Worm (Caenorhabditis elegans) whole organism, mixed stage, embryonic: ENCODE measurements around the gene rab-35.
A peak's percentile ranks its signal among the peaks of the same experiment; 100 is the strongest.

ENCODE experiments used
- M03D4.4 ChIP-seq: sonication (generic microtip); optimal IDR thresholded peaks from 2 replicates; lab custom pipeline; 2017; ENCODE audit warnings: mild to moderate bottlenecking, missing genetic modification characterization, missing compliant biosample characterization
- bed-3 ChIP-seq: fragments of 200-800 bp; sonication (Bioruptor generic); optimal IDR thresholded peaks from 3 replicates; lab custom pipeline; 2018; ENCODE audit warnings: mild to moderate bottlenecking, missing genetic modification characterization, moderate library complexity, missing compliant biosample characterization
- blmp-1 ChIP-seq: fragments of 150-350 bp; optimal IDR thresholded peaks from 2 replicates; lab custom pipeline; 2014; ENCODE audit warnings: missing biosample characterization, missing genetic modification characterization
- ceh-39 ChIP-seq: fragments of 150-350 bp; optimal IDR thresholded peaks from 2 replicates; lab custom pipeline; 2014; ENCODE audit warnings: missing biosample characterization, missing genetic modification characterization
- ceh-43 ChIP-seq: fragments of 200-800 bp; sonication (Bioruptor generic); optimal IDR thresholded peaks from 2 replicates; lab custom pipeline; 2018; ENCODE audit warnings: mild to moderate bottlenecking, missing genetic modification characterization, moderate library complexity, missing compliant biosample characterization
- ces-1 ChIP-seq: fragments of 150-350 bp; optimal IDR thresholded peaks from 2 replicates; lab custom pipeline; 2014; ENCODE audit warnings: missing biosample characterization, missing genetic modification reagents, missing genetic modification characterization
- cnd-1 ChIP-seq: fragments of 200-800 bp; sonication (Bioruptor generic); optimal IDR thresholded peaks from 2 replicates; lab custom pipeline; 2018; ENCODE audit warnings: mild to moderate bottlenecking, missing genetic modification characterization, missing compliant biosample characterization
- drap-1 ChIP-seq: fragments of 200-800 bp; sonication (Bioruptor generic); optimal IDR thresholded peaks from 3 replicates; lab custom pipeline; 2018; ENCODE audit warnings: mild to moderate bottlenecking, missing genetic modification characterization, missing compliant biosample characterization
- elt-1 ChIP-seq: sonication (generic microtip); optimal IDR thresholded peaks from 2 replicates; lab custom pipeline; 2017; ENCODE audit warnings: missing genetic modification characterization, mild to moderate bottlenecking, missing compliant biosample characterization, antibody characterized with exemption, moderate library complexity, borderline replicate concordance; ENCODE audit not compliant: insufficient read depth
- elt-3 ChIP-seq: fragments of 150-350 bp; optimal IDR thresholded peaks from 2 replicates; lab custom pipeline; 2014; ENCODE audit warnings: missing biosample characterization, missing genetic modification characterization
- flh-1 ChIP-seq: fragments of 200-800 bp; sonication (Bioruptor generic); optimal IDR thresholded peaks from 2 replicates; lab custom pipeline; 2018; ENCODE audit warnings: mild to moderate bottlenecking, missing genetic modification characterization, moderate library complexity, missing compliant biosample characterization
- ham-2 ChIP-seq: fragments of 200-800 bp; sonication (Bioruptor generic); optimal IDR thresholded peaks from 2 replicates; lab custom pipeline; 2018; ENCODE audit warnings: mild to moderate bottlenecking, missing genetic modification characterization, missing compliant biosample characterization
- hlh-1 ChIP-seq: fragments of 150-350 bp; optimal IDR thresholded peaks from 2 replicates; lab custom pipeline; 2014; ENCODE audit warnings: missing biosample characterization, missing genetic modification reagents, missing genetic modification characterization
- lsy-2 ChIP-seq: fragments of 150-350 bp; optimal IDR thresholded peaks from 2 replicates; lab custom pipeline; 2014; ENCODE audit warnings: missing biosample characterization, missing genetic modification characterization
- mab-5 ChIP-seq: fragments of 150-350 bp; optimal IDR thresholded peaks from 2 replicates; lab custom pipeline; 2014; ENCODE audit warnings: missing biosample characterization, missing genetic modification characterization
- mls-2 ChIP-seq: sonication (generic microtip); optimal IDR thresholded peaks from 2 replicates; lab custom pipeline; 2016; ENCODE audit warnings: mild to moderate bottlenecking, missing genetic modification characterization, moderate library complexity, missing compliant biosample characterization
- nhr-12 ChIP-seq: fragments of 150-350 bp; optimal IDR thresholded peaks from 2 replicates; lab custom pipeline; 2014; ENCODE audit warnings: missing biosample characterization, missing genetic modification characterization
- nhr-2 ChIP-seq: fragments of 150-350 bp; optimal IDR thresholded peaks from 2 replicates; lab custom pipeline; 2014; ENCODE audit warnings: missing biosample characterization, missing genetic modification characterization
- nhr-237 ChIP-seq: fragments of 150-350 bp; optimal IDR thresholded peaks from 2 replicates; lab custom pipeline; 2014; ENCODE audit warnings: missing biosample characterization, missing genetic modification characterization
- nhr-28 ChIP-seq: fragments of 150-350 bp; optimal IDR thresholded peaks from 2 replicates; lab custom pipeline; 2014; ENCODE audit warnings: missing biosample characterization, missing genetic modification characterization
- nhr-76 ChIP-seq: sonication (generic microtip); optimal IDR thresholded peaks from 2 replicates; lab custom pipeline; 2017; ENCODE audit warnings: missing biosample characterization, missing genetic modification characterization
- pha-4 ChIP-seq: fragments of 150-350 bp; optimal IDR thresholded peaks from 2 replicates; lab custom pipeline; 2018; ENCODE audit warnings: missing biosample characterization, missing genetic modification reagents, missing genetic modification characterization
- sem-2 ChIP-seq: fragments of 200-800 bp; sonication (Bioruptor generic); optimal IDR thresholded peaks from 2 replicates; lab custom pipeline; 2018; ENCODE audit warnings: mild to moderate bottlenecking, missing genetic modification characterization, missing compliant biosample characterization
- snpc-4 ChIP-seq: fragments of 150-350 bp; optimal IDR thresholded peaks from 2 replicates; lab custom pipeline; 2014; ENCODE audit warnings: missing biosample characterization, missing genetic modification characterization
- sptf-1 ChIP-seq: sonication (generic microtip); optimal IDR thresholded peaks from 2 replicates; lab custom pipeline; 2017; ENCODE audit warnings: mild to moderate bottlenecking, missing genetic modification characterization, moderate library complexity, missing compliant biosample characterization
- tbx-8 ChIP-seq: fragments of 200-800 bp; sonication (Bioruptor generic); optimal IDR thresholded peaks from 2 replicates; lab custom pipeline; 2018; ENCODE audit warnings: mild to moderate bottlenecking, missing genetic modification characterization, moderate library complexity, missing compliant biosample characterization
- unc-120 ChIP-seq: sonication (generic microtip); optimal IDR thresholded peaks from 2 replicates; lab custom pipeline; 2017; ENCODE audit warnings: missing genetic modification characterization, missing compliant biosample characterization; ENCODE audit not compliant: poor library complexity, severe bottlenecking
- zip-8 ChIP-seq: fragments of 150-350 bp; optimal IDR thresholded peaks from 2 replicates; lab custom pipeline; 2014; ENCODE audit warnings: missing biosample characterization, missing genetic modification characterization
- ztf-11 ChIP-seq: fragments of 150-350 bp; optimal IDR thresholded peaks from 2 replicates; lab custom pipeline; 2014; ENCODE audit warnings: missing biosample characterization, missing genetic modification characterization

Gene rab-35

DNA sequence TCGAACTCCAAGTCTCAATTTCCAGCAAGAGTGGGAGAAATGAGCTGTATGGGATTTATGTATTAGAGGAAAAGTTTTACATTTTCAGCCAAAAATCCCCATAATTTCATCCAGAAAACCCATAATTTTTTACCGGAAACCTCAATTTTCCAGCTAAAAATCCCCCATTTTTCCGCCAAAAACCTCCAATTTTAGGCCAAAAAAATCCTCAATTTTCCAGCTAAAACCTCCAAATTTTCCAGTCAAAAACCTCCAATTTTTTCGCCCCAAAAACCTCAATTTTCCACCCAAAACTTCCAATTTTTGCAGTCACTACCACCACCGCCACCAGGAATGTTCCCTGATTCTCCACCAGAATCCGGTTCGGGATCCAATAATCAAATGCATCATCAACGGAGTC is 30.1 kb upstream of the rab-35 start:
- no peak for TF ChIP-seq unc-120 (tag; lab: Kevin White, UChicago)
- no peak for TF ChIP-seq ztf-11 (tag; lab: Kevin White, UChicago)
- no peak for TF ChIP-seq ceh-43 (GFP tag; lab: Kevin White, UChicago)
- no peak for TF ChIP-seq flh-1 (GFP tag; lab: Kevin White, UChicago)
- TF ChIP-seq M03D4.4 (tag; lab: Kevin White, UChicago): no peak
- no peak for TF ChIP-seq ham-2 (GFP tag; lab: Kevin White, UChicago)
- TF ChIP-seq pha-4 (tag; lab: Kevin White, UChicago): no peak
- TF ChIP-seq elt-1 (tag; lab: Kevin White, UChicago): no peak
- no peak for TF ChIP-seq nhr-76
- TF ChIP-seq mab-5 (tag; lab: Kevin White, UChicago): no peak
- TF ChIP-seq drap-1 (GFP tag; lab: Kevin White, UChicago): no peak
- TF ChIP-seq sem-2 (GFP tag; lab: Kevin White, UChicago): no peak
- TF ChIP-seq nhr-2 (tag; lab: Kevin White, UChicago): no peak
- TF ChIP-seq mls-2 (tag; lab: Kevin White, UChicago): no peak
- TF ChIP-seq, all 35 proteins: peak for 0

DNA sequence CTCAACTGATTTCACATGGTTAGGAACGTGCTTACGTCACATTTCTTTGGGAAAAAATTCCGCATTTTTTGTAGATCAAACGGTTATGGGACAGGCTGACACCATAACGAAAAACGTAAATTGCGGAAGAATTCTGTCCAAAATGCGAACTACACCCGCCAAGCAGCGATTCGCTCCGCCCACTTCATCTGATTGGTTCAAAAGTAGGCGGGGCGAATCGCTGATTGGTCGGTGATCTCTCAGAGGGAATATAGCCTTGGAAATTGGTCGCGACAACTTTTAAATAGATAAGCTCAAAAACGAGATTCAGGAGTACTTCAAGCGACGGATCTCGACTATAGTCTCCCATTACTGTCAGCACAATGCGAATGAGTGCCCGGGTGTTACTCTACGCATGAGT is 26.3 kb upstream of the rab-35 start:
- TF ChIP-seq ceh-43 (GFP tag; lab: Kevin White, UChicago) (no peak), drap-1 (GFP tag; lab: Kevin White, UChicago) (no peak), lsy-2 (tag; lab: Kevin White, UChicago) (no peak), mab-5 (tag; lab: Kevin White, UChicago) (no peak), nhr-2 (tag; lab: Kevin White, UChicago) (no peak), bed-3 (no peak), snpc-4 (tag; lab: Kevin White, UChicago) (no peak), nhr-28 (tag; lab: Kevin White, UChicago) (no peak), nhr-12 (no peak), ztf-11 (tag; lab: Kevin White, UChicago) (no peak)
- TF ChIP-seq, all 35 proteins: peak for 0

- TF ChIP-seq lsy-2 (tag; lab: Kevin White, UChicago): no peak
Measured at ce11 chrIII:11336072-11336471, 24.7 kb upstream of the rab-35 start.

ce11 chrIII:11334346-11334745 is 23.0 kb upstream of the rab-35 start:
- TF ChIP-seq cnd-1 (tag; lab: Kevin White, UChicago) (no peak), ces-1 (GFP tag; lab: Kevin White, UChicago) (peak; percentile 35), lsy-2 (tag; lab: Kevin White, UChicago) (no peak)

ce11 chrIII:11333032-11333732 is 21.8 kb upstream of the rab-35 start, which contains the start of gene T28D6.5:
Gene T28D6.5 (plus strand): TSS chrIII:11333682.
- TF ChIP-seq drap-1 (GFP tag; lab: Kevin White, UChicago) (no peak), elt-3 (tag; lab: Kevin White, UChicago) (no peak), ces-1 (GFP tag; lab: Kevin White, UChicago) (peak; percentile 78)

DNA sequence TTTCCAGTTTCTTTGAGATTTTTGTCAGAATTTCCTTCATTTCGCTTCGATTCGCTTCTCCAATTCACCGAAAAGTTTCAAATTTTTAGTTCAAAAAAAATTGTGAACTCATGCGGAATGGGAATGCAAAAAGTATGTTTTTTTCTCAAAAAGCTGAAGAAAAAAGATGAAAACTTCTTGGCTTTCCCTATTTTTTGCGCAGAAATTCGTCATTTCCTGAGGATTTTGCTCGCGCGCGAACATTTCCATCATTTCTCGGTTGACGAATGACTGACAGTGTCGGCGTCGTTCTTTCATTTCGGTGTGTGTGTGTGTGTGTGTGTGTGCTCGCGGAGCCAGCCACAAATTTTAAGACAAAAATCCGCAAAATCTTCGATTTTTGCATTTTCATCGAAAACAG is 20.9 kb upstream of the rab-35 start:
- no peak for TF ChIP-seq hlh-1 (tag; lab: Kevin White, UChicago)
- TF ChIP-seq M03D4.4 (tag; lab: Kevin White, UChicago): no peak
- TF ChIP-seq bed-3: no peak
- TF ChIP-seq flh-1 (GFP tag; lab: Kevin White, UChicago): no peak
- no peak for TF ChIP-seq nhr-237 (tag; lab: Kevin White, UChicago)
- TF ChIP-seq, all 35 proteins: peak for 0

ce11 chrIII:11324093-11324492 is 12.7 kb upstream of the rab-35 start:
- TF ChIP-seq sptf-1: no peak
- TF ChIP-seq tbx-8 (GFP tag; lab: Kevin White, UChicago): no peak
- no peak for TF ChIP-seq ceh-39
- no peak for TF ChIP-seq unc-120 (tag; lab: Kevin White, UChicago)
- no peak for TF ChIP-seq blmp-1 (tag; lab: Kevin White, UChicago)
- no peak for TF ChIP-seq ztf-11 (tag; lab: Kevin White, UChicago)
- no peak for TF ChIP-seq nhr-28 (tag; lab: Kevin White, UChicago)
- TF ChIP-seq bed-3: no peak
- TF ChIP-seq zip-8 (tag; lab: Kevin White, UChicago): no peak
- TF ChIP-seq elt-3 (tag; lab: Kevin White, UChicago): no peak
